Fruit fly (Drosophila melanogaster): ENCODE measurements around the gene CG16713.

DNA sequence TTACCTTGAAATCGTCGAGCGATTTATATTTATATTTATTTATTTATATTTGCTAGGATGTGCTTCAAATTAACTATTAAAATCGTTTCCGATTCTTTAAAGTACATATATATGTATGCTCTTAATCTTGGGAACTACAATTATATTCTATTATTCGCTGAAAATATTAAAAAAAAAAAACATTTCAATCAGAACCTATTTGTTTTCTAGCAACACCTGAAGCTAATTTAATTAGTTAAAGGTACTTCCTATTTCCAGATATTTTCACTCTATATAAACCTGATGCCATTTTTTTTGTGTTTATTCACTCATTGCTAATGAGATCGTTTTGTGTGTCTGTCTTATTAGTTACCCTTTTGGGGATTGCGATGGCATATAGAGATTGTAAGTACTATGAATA is 5.8 kb upstream of the CG16713 start, which contains the start of gene CG42467:
- TF ChIP-seq pan (optimal IDR thresholded peaks at IDR 0.05) (no peak), fru (GFP tag; optimal IDR thresholded peaks at IDR 0.05) (no peak), br (GFP tag; optimal IDR thresholded peaks at IDR 0.05) (no peak), dl (GFP tag; optimal IDR thresholded peaks at IDR 0.05; ENCODE audit: insufficient read depth in 1 of 2, partially characterized antibody in 2 of 2) (no peak), woc (GFP tag; optimal IDR thresholded peaks at IDR 0.05) (no peak), OdsH (GFP tag; optimal IDR thresholded peaks at IDR 0.05) (no peak), Abd-B (GFP tag; optimal IDR thresholded peaks at IDR 0.05) (no peak)
